Fruit fly (Drosophila melanogaster): ENCODE data around the gene IntS12.

Gene IntS12

DNA sequence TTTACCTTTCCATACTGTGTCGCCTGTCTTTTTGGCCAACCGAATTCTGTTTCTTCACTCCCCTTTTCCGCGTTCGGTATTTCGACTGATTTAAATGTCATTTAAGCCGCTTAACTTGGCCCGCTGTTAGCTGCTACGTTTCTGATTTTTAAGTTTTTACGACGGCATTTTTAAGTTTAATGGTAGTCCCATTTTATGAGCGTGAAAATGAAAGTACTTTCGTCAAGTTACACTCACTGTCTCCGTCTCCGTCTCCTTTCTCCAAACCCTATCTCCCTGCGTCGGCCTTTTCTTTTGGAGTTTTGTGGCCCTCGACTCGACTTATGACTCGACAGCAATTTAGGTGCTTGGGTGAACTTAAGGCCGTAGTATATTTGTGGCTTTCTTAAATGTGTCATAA, 22.0 kb downstream of the IntS12 start:
- TF ChIP-seq Ets96B (tag; optimal IDR thresholded peaks at IDR 0.05) (no peak), pdm3 (GFP tag; optimal IDR thresholded peaks at IDR 0.05) (no peak), CG11762 (GFP tag; optimal IDR thresholded peaks at IDR 0.05; ENCODE audit: insufficient read depth) (no peak), Ets21C (GFP tag; optimal IDR thresholded peaks at IDR 0.05) (no peak), spab (GFP tag; optimal IDR thresholded peaks at IDR 0.05) (no peak), Blimp-1 (GFP tag; optimal IDR thresholded peaks at IDR 0.05) (peak; percentile 72)

DNA sequence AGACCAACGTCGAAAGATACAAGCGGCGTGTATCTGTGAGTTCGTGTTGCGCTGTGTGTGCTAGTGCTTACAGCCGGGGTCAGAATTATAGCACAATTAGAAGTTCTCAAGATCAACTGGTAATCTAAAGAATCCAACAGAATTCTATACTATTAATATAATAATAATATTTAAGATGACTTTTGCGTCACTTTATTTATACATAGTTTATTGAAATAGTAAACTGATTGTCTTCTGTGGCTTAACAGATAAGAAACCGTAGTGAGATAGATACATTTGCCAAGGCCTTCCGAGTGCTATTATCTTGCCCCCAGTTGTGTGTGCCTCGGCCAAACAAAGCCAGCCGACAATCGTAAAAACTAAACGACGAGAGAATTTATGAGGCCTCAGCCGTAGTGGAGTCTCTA, 23.1 kb downstream of the IntS12 start:
- TF ChIP-seq CG10631 (GFP tag; optimal IDR thresholded peaks at IDR 0.05) (peak; percentile 84), svp (GFP tag) (peak; percentile 52), net (GFP tag; optimal IDR thresholded peaks at IDR 0.05) (peak; percentile 67), CG6808 (GFP tag; optimal IDR thresholded peaks at IDR 0.05) (peak; percentile 88), Eip75B (GFP tag; optimal IDR thresholded peaks at IDR 0.05) (peak; percentile 38), Met (GFP tag; optimal IDR thresholded peaks at IDR 0.05) (peak; percentile 41), CG6854 (GFP tag; optimal IDR thresholded peaks at IDR 0.05) (peak; percentile 34), acj6 (GFP tag; optimal IDR thresholded peaks at IDR 0.05) (peak; percentile 78), spab (GFP tag; optimal IDR thresholded peaks at IDR 0.05) (peak; percentile 83), cyc (GFP tag; optimal IDR thresholded peaks at IDR 0.05) (peak; percentile 5), CG11902 (GFP tag; optimal IDR thresholded peaks at IDR 0.05) (peak; percentile 13), lz (GFP tag; optimal IDR thresholded peaks at IDR 0.05) (peak; percentile 42), CG3032 (tag; optimal IDR thresholded peaks at IDR 0.05) (peak; percentile 76), eg (GFP tag; IDR thresholded peaks at IDR 0.05) (peak; percentile 69), esn (GFP tag; optimal IDR thresholded peaks at IDR 0.05) (peak; percentile 63), CG9139 (GFP tag; optimal IDR thresholded peaks at IDR 0.05) (peak; percentile 68), CG7368 (GFP tag; optimal IDR thresholded peaks at IDR 0.05) (peak; percentile 44), fd59A (GFP tag; optimal IDR thresholded peaks at IDR 0.05) (peak; percentile 66), vri (GFP tag; optimal IDR thresholded peaks at IDR 0.05) (peak; percentile 47), CG6792 (GFP tag; optimal IDR thresholded peaks at IDR 0.05) (peak; percentile 64), Sox14 (GFP tag; optimal IDR thresholded peaks at IDR 0.05) (peak; percentile 68), Smox (GFP tag; optimal IDR thresholded peaks at IDR 0.05) (peak; percentile 46), CG10669 (GFP tag; optimal IDR thresholded peaks at IDR 0.05) (peak; percentile 75), topi (GFP tag; optimal IDR thresholded peaks at IDR 0.05) (peak; percentile 27), Gug (GFP tag; IDR thresholded peaks at IDR 0.05) (peak; percentile 67), dac (GFP tag; optimal IDR thresholded peaks at IDR 0.05) (peak; percentile 36), CG8319 (GFP tag; optimal IDR thresholded peaks at IDR 0.05) (no peak), CG6163 (GFP tag; IDR thresholded peaks at IDR 0.05) (peak; percentile 84), Sox15 (GFP tag; optimal IDR thresholded peaks at IDR 0.05) (no peak), CG32006 (GFP tag; optimal IDR thresholded peaks at IDR 0.05) (peak; percentile 83), OdsH (GFP tag; optimal IDR thresholded peaks at IDR 0.05) (peak; percentile 74), achi (GFP tag; optimal IDR thresholded peaks at IDR 0.05) (peak; percentile 79), dsx (GFP tag; optimal IDR thresholded peaks at IDR 0.05; ENCODE audit: poor library complexity, severe bottlenecking) (peak; percentile 83), Hr39 (GFP tag; optimal IDR thresholded peaks at IDR 0.05) (peak; percentile 23), CG31627 (GFP tag; optimal IDR thresholded peaks at IDR 0.05) (peak; percentile 50), CG8119 (GFP tag; IDR thresholded peaks at IDR 0.05) (peak; percentile 88), Blimp-1 (GFP tag; optimal IDR thresholded peaks at IDR 0.05) (no peak), CG16779 (tag; optimal IDR thresholded peaks at IDR 0.05) (peak; percentile 65), pdm3 (GFP tag; optimal IDR thresholded peaks at IDR 0.05) (peak; percentile 56), CG1621 (tag; optimal IDR thresholded peaks at IDR 0.05) (peak; percentile 67), ss (GFP tag; optimal IDR thresholded peaks at IDR 0.05) (peak; percentile 71 to 76), Eip78C (GFP tag) (peak; percentile 85), Hr38 (GFP tag; optimal IDR thresholded peaks at IDR 0.05) (no peak), Ets21C (GFP tag; optimal IDR thresholded peaks at IDR 0.05) (no peak), CG4318 (GFP tag; optimal IDR thresholded peaks at IDR 0.05) (peak; percentile 53), Eip93F (GFP tag; optimal IDR thresholded peaks at IDR 0.05) (no peak), Lpt (GFP tag; optimal IDR thresholded peaks at IDR 0.05) (peak; percentile 76), CG15336 (GFP tag; IDR thresholded peaks at IDR 0.05) (peak; percentile 87)

Measured in whole organism, prepupa.